Worm (Caenorhabditis elegans): Measurements from ENCODE around the gene K02F6.6.

Gene K02F6.6

DNA sequence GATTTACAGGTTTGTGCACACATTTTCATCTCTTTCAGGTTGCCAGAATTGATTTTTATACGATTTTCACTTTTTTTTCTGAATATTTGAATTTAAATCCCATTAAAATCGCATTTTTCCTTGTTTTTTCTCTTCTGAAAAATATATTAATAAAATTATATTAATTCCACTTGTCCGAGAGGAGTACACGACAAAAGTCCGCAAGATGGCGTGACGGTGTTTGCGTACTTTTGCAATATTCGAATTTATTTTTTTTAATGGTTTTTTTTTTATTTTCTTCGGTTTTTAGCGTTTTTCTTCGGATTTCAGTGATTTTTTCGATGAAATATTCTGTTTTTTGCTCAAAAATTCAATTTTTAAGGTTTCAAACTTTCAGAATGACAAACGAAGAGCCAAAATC, 34.3 kb downstream of the K02F6.6 start, which contains the start of gene usp-39 (continued):
- TF ChIP-seq daf-16 (GFP tag; optimal IDR thresholded peaks at IDR 0.05) = no peak
- TF ChIP-seq daf-16 (tag; optimal IDR thresholded peaks at IDR 0.05) = peak; percentile 65
- peak; percentile 86 for TF ChIP-seq dpl-1 (GFP tag; optimal IDR thresholded peaks at IDR 0.05)
- TF ChIP-seq lin-29 (GFP tag; IDR thresholded peaks at IDR 0.05) = peak; percentile 61; the same call in 1 of the 2 replicates
- peak; percentile 73 for TF ChIP-seq lin-13 (GFP tag; optimal IDR thresholded peaks at IDR 0.05)
- TF ChIP-seq vab-7 (GFP tag; IDR thresholded peaks at IDR 0.05) = peak; percentile 46; the same call in 1 of the 2 replicates
- peak; percentile 88 for TF ChIP-seq lin-38 (GFP tag; IDR thresholded peaks at IDR 0.05)
- TF ChIP-seq lsy-2 (tag; optimal IDR thresholded peaks at IDR 0.05) = peak; percentile 15 to 94
- TF ChIP-seq arid-1 (GFP tag; conservative IDR thresholded peaks at IDR 0.05) = 0 out of 2 replicates have a peak, but pooled peaks have one; percentile 19
- no peak for TF ChIP-seq cey-2 (tag; optimal IDR thresholded peaks at IDR 0.05; ENCODE audit: borderline replicate concordance, insufficient read depth)
- TF ChIP-seq duxl-1 (tag; optimal IDR thresholded peaks at IDR 0.05; ENCODE audit: poor library complexity) = peak; percentile 48
- 0 out of 2 replicates have a peak, but pooled peaks have one; percentile 9 for TF ChIP-seq ceh-44 (GFP tag; IDR thresholded peaks at IDR 0.05)
- TF ChIP-seq nhr-77 (tag; optimal IDR thresholded peaks at IDR 0.05) = peak; percentile 85

- TF ChIP-seq aha-1 (tag) = peak; percentile 22
Measured at ce11 chrII:2570384-2570964, 39.9 kb downstream of the K02F6.6 start.

ce11 chrII:2578216-2578615, 47.6 kb downstream of the K02F6.6 start:
- no peak for TF ChIP-seq nhr-237 (tag; optimal IDR thresholded peaks at IDR 0.05)
- peak; percentile 91 for TF ChIP-seq aha-1 (tag)
